Worm (Caenorhabditis elegans) whole organism, mixed stage, embryonic: ENCODE results near the gene hpk-1.

Source experiments
- M03D4.4 ChIP-seq: sonication (generic microtip); optimal IDR thresholded peaks from 2 replicates; lab custom pipeline; 2017; ENCODE audit warnings: mild to moderate bottlenecking, missing genetic modification characterization, missing compliant biosample characterization
- bed-3 ChIP-seq: fragments of 200-800 bp; sonication (Bioruptor generic); optimal IDR thresholded peaks from 3 replicates; lab custom pipeline; 2018; ENCODE audit warnings: mild to moderate bottlenecking, missing genetic modification characterization, moderate library complexity, missing compliant biosample characterization
- blmp-1 ChIP-seq: fragments of 150-350 bp; optimal IDR thresholded peaks from 2 replicates; lab custom pipeline; 2014; ENCODE audit warnings: missing biosample characterization, missing genetic modification characterization
- ceh-39 ChIP-seq: fragments of 150-350 bp; optimal IDR thresholded peaks from 2 replicates; lab custom pipeline; 2014; ENCODE audit warnings: missing biosample characterization, missing genetic modification characterization
- ceh-43 ChIP-seq: fragments of 200-800 bp; sonication (Bioruptor generic); optimal IDR thresholded peaks from 2 replicates; lab custom pipeline; 2018; ENCODE audit warnings: mild to moderate bottlenecking, missing genetic modification characterization, moderate library complexity, missing compliant biosample characterization
- ceh-83 ChIP-seq: fragments of 200-800 bp; sonication (Bioruptor generic); optimal IDR thresholded peaks from 2 replicates; lab custom pipeline; 2018; ENCODE audit warnings: mild to moderate bottlenecking, missing genetic modification characterization, missing compliant biosample characterization
- ces-1 ChIP-seq: fragments of 150-350 bp; optimal IDR thresholded peaks from 2 replicates; lab custom pipeline; 2014; ENCODE audit warnings: missing biosample characterization, missing genetic modification reagents, missing genetic modification characterization
- cnd-1 ChIP-seq: fragments of 200-800 bp; sonication (Bioruptor generic); optimal IDR thresholded peaks from 2 replicates; lab custom pipeline; 2018; ENCODE audit warnings: mild to moderate bottlenecking, missing genetic modification characterization, missing compliant biosample characterization
- drap-1 ChIP-seq: fragments of 200-800 bp; sonication (Bioruptor generic); optimal IDR thresholded peaks from 3 replicates; lab custom pipeline; 2018; ENCODE audit warnings: mild to moderate bottlenecking, missing genetic modification characterization, missing compliant biosample characterization
- elt-1 ChIP-seq: sonication (generic microtip); optimal IDR thresholded peaks from 2 replicates; lab custom pipeline; 2017; ENCODE audit warnings: missing genetic modification characterization, mild to moderate bottlenecking, missing compliant biosample characterization, antibody characterized with exemption, moderate library complexity, borderline replicate concordance; ENCODE audit not compliant: insufficient read depth
- ham-2 ChIP-seq: fragments of 200-800 bp; sonication (Bioruptor generic); optimal IDR thresholded peaks from 2 replicates; lab custom pipeline; 2018; ENCODE audit warnings: mild to moderate bottlenecking, missing genetic modification characterization, missing compliant biosample characterization
- hlh-1 ChIP-seq: fragments of 150-350 bp; optimal IDR thresholded peaks from 2 replicates; lab custom pipeline; 2014; ENCODE audit warnings: missing biosample characterization, missing genetic modification reagents, missing genetic modification characterization
- lin-13 ChIP-seq: fragments of 150-350 bp; optimal IDR thresholded peaks from 2 replicates; lab custom pipeline; 2014; ENCODE audit warnings: missing biosample characterization, missing genetic modification characterization
- lin-32 ChIP-seq: fragments of 200-800 bp; sonication (Bioruptor generic); optimal IDR thresholded peaks from 2 replicates; lab custom pipeline; 2018; ENCODE audit warnings: mild to moderate bottlenecking, missing genetic modification characterization, missing compliant biosample characterization
- lsy-2 ChIP-seq: fragments of 150-350 bp; optimal IDR thresholded peaks from 2 replicates; lab custom pipeline; 2014; ENCODE audit warnings: missing biosample characterization, missing genetic modification characterization
- mab-5 ChIP-seq: fragments of 150-350 bp; optimal IDR thresholded peaks from 2 replicates; lab custom pipeline; 2014; ENCODE audit warnings: missing biosample characterization, missing genetic modification characterization
- mep-1 ChIP-seq: fragments of 150-350 bp; optimal IDR thresholded peaks from 2 replicates; lab custom pipeline; 2017; ENCODE audit warnings: missing biosample characterization, missing genetic modification reagents, missing genetic modification characterization, inconsistent platforms
- mls-2 ChIP-seq: sonication (generic microtip); optimal IDR thresholded peaks from 2 replicates; lab custom pipeline; 2016; ENCODE audit warnings: mild to moderate bottlenecking, missing genetic modification characterization, moderate library complexity, missing compliant biosample characterization
- nhr-12 ChIP-seq: fragments of 150-350 bp; optimal IDR thresholded peaks from 2 replicates; lab custom pipeline; 2014; ENCODE audit warnings: missing biosample characterization, missing genetic modification characterization
- nhr-2 ChIP-seq: fragments of 150-350 bp; optimal IDR thresholded peaks from 2 replicates; lab custom pipeline; 2014; ENCODE audit warnings: missing biosample characterization, missing genetic modification characterization
- nhr-28 ChIP-seq: fragments of 150-350 bp; optimal IDR thresholded peaks from 2 replicates; lab custom pipeline; 2014; ENCODE audit warnings: missing biosample characterization, missing genetic modification characterization
- pha-4 ChIP-seq: fragments of 150-350 bp; optimal IDR thresholded peaks from 2 replicates; lab custom pipeline; 2018; ENCODE audit warnings: missing biosample characterization, missing genetic modification reagents, missing genetic modification characterization
- snpc-4 ChIP-seq: fragments of 150-350 bp; optimal IDR thresholded peaks from 2 replicates; lab custom pipeline; 2014; ENCODE audit warnings: missing biosample characterization, missing genetic modification characterization
- tbx-8 ChIP-seq: fragments of 200-800 bp; sonication (Bioruptor generic); optimal IDR thresholded peaks from 2 replicates; lab custom pipeline; 2018; ENCODE audit warnings: mild to moderate bottlenecking, missing genetic modification characterization, moderate library complexity, missing compliant biosample characterization
- unc-120 ChIP-seq: sonication (generic microtip); optimal IDR thresholded peaks from 2 replicates; lab custom pipeline; 2017; ENCODE audit warnings: missing genetic modification characterization, missing compliant biosample characterization; ENCODE audit not compliant: poor library complexity, severe bottlenecking
- unc-39 ChIP-seq: fragments of 150-350 bp; optimal IDR thresholded peaks from 2 replicates; lab custom pipeline; 2014; ENCODE audit warnings: missing biosample characterization, missing genetic modification characterization
- unc-62 ChIP-seq: fragments of 150-350 bp; optimal IDR thresholded peaks from 2 replicates; lab custom pipeline; 2014; ENCODE audit warnings: missing biosample characterization, missing genetic modification reagents, missing genetic modification characterization
- zip-8 ChIP-seq: fragments of 150-350 bp; optimal IDR thresholded peaks from 2 replicates; lab custom pipeline; 2014; ENCODE audit warnings: missing biosample characterization, missing genetic modification characterization
- ztf-11 ChIP-seq: fragments of 150-350 bp; optimal IDR thresholded peaks from 2 replicates; lab custom pipeline; 2014; ENCODE audit warnings: missing biosample characterization, missing genetic modification characterization

The hpk-1 gene

ce11 chrX:4245124-4245523 lies 28.0 kb upstream of the hpk-1 start:
- TF ChIP-seq ham-2 (GFP tag; lab: Kevin White, UChicago): no peak
- no peak for TF ChIP-seq ceh-83 (GFP tag; lab: Kevin White, UChicago)
- TF ChIP-seq mls-2 (tag; lab: Kevin White, UChicago): no peak
- TF ChIP-seq, all 35 proteins: peak for 0

ce11 chrX:4244489-4245123 lies 27.5 kb upstream of the hpk-1 start:
- no peak for TF ChIP-seq unc-39 (tag; lab: Kevin White, UChicago)
- no peak for TF ChIP-seq nhr-12 (tag; lab: Kevin White, UChicago)
- TF ChIP-seq lin-32 (GFP tag; lab: Kevin White, UChicago): no peak
- TF ChIP-seq bed-3: no peak
- no peak for TF ChIP-seq mls-2 (tag; lab: Kevin White, UChicago)
- no peak for TF ChIP-seq mab-5
- TF ChIP-seq drap-1: no peak
- TF ChIP-seq M03D4.4 (tag; lab: Kevin White, UChicago): no peak
- no peak for TF ChIP-seq elt-1 (tag; lab: Kevin White, UChicago)
- TF ChIP-seq tbx-8 (GFP tag; lab: Kevin White, UChicago): no peak
- no peak for TF ChIP-seq ces-1 (GFP tag; lab: Kevin White, UChicago)
- no peak for TF ChIP-seq nhr-2

- TF ChIP-seq ces-1 (GFP tag; lab: Kevin White, UChicago) (peak; percentile 80), lin-32 (GFP tag; lab: Kevin White, UChicago) (no peak), unc-120 (tag; lab: Kevin White, UChicago) (no peak), ceh-83 (GFP tag; lab: Kevin White, UChicago) (no peak)
These were observed 21.9 kb upstream of the hpk-1 start for ce11 chrX:4238971-4239370.

ce11 chrX:4235752-4236151 lies 18.7 kb upstream of the hpk-1 start, which contains the start of gene rab-37:
Gene rab-37 (minus strand): TSS chrX:4235852.
- no peak for TF ChIP-seq hlh-1 (tag; lab: Kevin White, UChicago)
- no peak for TF ChIP-seq zip-8 (tag; lab: Kevin White, UChicago)
- TF ChIP-seq elt-1 (tag; lab: Kevin White, UChicago): no peak
- no peak for TF ChIP-seq ham-2 (GFP tag; lab: Kevin White, UChicago)
- TF ChIP-seq snpc-4 (tag; lab: Kevin White, UChicago): no peak
- no peak for TF ChIP-seq mep-1 (tag; lab: Kevin White, UChicago)
- TF ChIP-seq lin-32 (GFP tag; lab: Kevin White, UChicago): no peak
- TF ChIP-seq lsy-2 (tag; lab: Kevin White, UChicago): no peak
- no peak for TF ChIP-seq M03D4.4 (tag; lab: Kevin White, UChicago)
- TF ChIP-seq lin-13 (tag; lab: Kevin White, UChicago): no peak
- no peak for TF ChIP-seq nhr-2
- no peak for TF ChIP-seq blmp-1
- no peak for TF ChIP-seq ceh-43
- TF ChIP-seq mab-5: no peak
- no peak for TF ChIP-seq unc-39 (tag; lab: Kevin White, UChicago)
- TF ChIP-seq bed-3: no peak
- TF ChIP-seq unc-120 (tag; lab: Kevin White, UChicago): no peak
- no peak for TF ChIP-seq drap-1
- no peak for TF ChIP-seq ztf-11
- no peak for TF ChIP-seq mls-2 (tag; lab: Kevin White, UChicago)
- TF ChIP-seq, all 35 proteins: peak for 0

- TF ChIP-seq lin-13 (tag; lab: Kevin White, UChicago) (peak; percentile 54), tbx-8 (GFP tag; lab: Kevin White, UChicago) (no peak), ham-2 (GFP tag; lab: Kevin White, UChicago) (peak; percentile 100), ztf-11 (no peak), ces-1 (GFP tag; lab: Kevin White, UChicago) (peak; percentile 72), mls-2 (tag; lab: Kevin White, UChicago) (peak; percentile 32), pha-4 (tag; lab: Kevin White, UChicago) (peak; percentile 55), cnd-1 (peak; percentile 26), nhr-28 (tag; lab: Kevin White, UChicago) (no peak), ceh-39 (tag; lab: Kevin White, UChicago) (peak; percentile 12), unc-120 (tag; lab: Kevin White, UChicago) (peak; percentile 61), M03D4.4 (tag; lab: Kevin White, UChicago) (no peak), mep-1 (tag; lab: Kevin White, UChicago) (no peak), lin-32 (GFP tag; lab: Kevin White, UChicago) (no peak), unc-62 (GFP tag; lab: Kevin White, UChicago) (peak; percentile 32), elt-1 (tag; lab: Kevin White, UChicago) (no peak), drap-1 (no peak), hlh-1 (tag; lab: Kevin White, UChicago) (peak; percentile 26), bed-3 (no peak), unc-39 (tag; lab: Kevin White, UChicago) (no peak)
- TF ChIP-seq, all 35 proteins: peak for 10
These were observed 5.8 kb upstream of the hpk-1 start for ce11 chrX:4222779-4223387.
